Worm (Caenorhabditis elegans) whole organism, young adult: ENCODE results near the gene dhrr-1.
"Not testable (repeated sequence)": the region's sequence is repeated elsewhere in the genome, so short reads cannot be mapped to it uniquely, and the experiment has no call there.

Experiments
- B0261.1 ChIP-seq: sonication (generic microtip); optimal IDR thresholded peaks from 2 replicates; lab custom pipeline; 2016; ENCODE audit warnings: mild to moderate bottlenecking, missing genetic modification characterization, moderate library complexity, missing compliant biosample characterization
- D2030.7 ChIP-seq: fragments of 200-800 bp; sonication (Bioruptor generic); IDR thresholded peaks from 2 replicates; pipeline ENCODE4 v1.3.6; 2022; ENCODE audit warnings: missing genetic modification reagents, missing genetic modification characterization, missing compliant biosample characterization
- F33H1.4 ChIP-seq: fragments of 200-800 bp; sonication (Bioruptor generic); IDR thresholded peaks from 2 replicates; pipeline ENCODE4 v1.3.6; 2022; ENCODE audit warnings: missing genetic modification reagents, missing genetic modification characterization, missing compliant biosample characterization
- F39B2.1 ChIP-seq: fragments of 200-800 bp; sonication (Bioruptor generic); IDR thresholded peaks from 2 replicates; pipeline ENCODE4 v1.3.6; 2022; ENCODE audit warnings: missing genetic modification reagents, missing genetic modification characterization, missing compliant biosample characterization
- F49E8.2 ChIP-seq: sonication (generic microtip); optimal IDR thresholded peaks from 3 replicates; lab custom pipeline; 2017; ENCODE audit warnings: missing genetic modification characterization, mild to moderate bottlenecking, missing compliant biosample characterization, antibody characterized with exemption, moderate library complexity; ENCODE audit not compliant: insufficient read depth
- F52B5.7 ChIP-seq: sonication (generic microtip); optimal IDR thresholded peaks from 2 replicates; lab custom pipeline; 2016; ENCODE audit warnings: mild to moderate bottlenecking, missing genetic modification characterization, missing compliant biosample characterization
- F55B11.4 ChIP-seq: sonication (generic microtip); optimal IDR thresholded peaks from 2 replicates; lab custom pipeline; 2016; ENCODE audit warnings: missing compliant biosample characterization, missing genetic modification characterization, borderline replicate concordance; ENCODE audit not compliant: insufficient read depth
- F57A8.1 ChIP-seq: fragments of 200-800 bp; sonication (Bioruptor generic); optimal IDR thresholded peaks from 2 replicates; lab custom pipeline; 2018; ENCODE audit warnings: mild to moderate bottlenecking, missing genetic modification characterization, moderate library complexity, missing compliant biosample characterization
- Y53G8AR.9 ChIP-seq: fragments of 200-800 bp; sonication (Bioruptor generic); conservative IDR thresholded peaks from 2 replicates; pipeline ENCODE4 v1.3.6; 2022; ENCODE audit warnings: missing genetic modification reagents, missing genetic modification characterization, missing compliant biosample characterization
- Y95B8A.8 ChIP-seq: fragments of 200-800 bp; sonication (Bioruptor generic); IDR thresholded peaks from 2 replicates; pipeline ENCODE4 v1.3.6; 2022; ENCODE audit warnings: missing genetic modification reagents, missing genetic modification characterization, missing compliant biosample characterization
- aptf-2 ChIP-seq: fragments of 200-800 bp; sonication (Bioruptor generic); conservative IDR thresholded peaks from 2 replicates; pipeline ENCODE4 v1.3.6; 2022; ENCODE audit warnings: missing genetic modification reagents, missing genetic modification characterization, missing compliant biosample characterization
- aptf-3 ChIP-seq: fragments of 200-800 bp; sonication (Bioruptor generic); IDR thresholded peaks from 2 replicates; pipeline ENCODE4 v1.3.6; 2022; ENCODE audit warnings: missing genetic modification characterization, missing compliant biosample characterization
- attf-5 ChIP-seq: fragments of 200-800 bp; sonication (Bioruptor generic); optimal IDR thresholded peaks from 2 replicates; lab custom pipeline; 2018; ENCODE audit warnings: mild to moderate bottlenecking, missing genetic modification characterization, missing compliant biosample characterization
- bed-1 ChIP-seq: fragments of 200-800 bp; sonication (Bioruptor generic); IDR thresholded peaks from 2 replicates; pipeline ENCODE4 v1.3.6; 2022; ENCODE audit warnings: missing genetic modification reagents, missing genetic modification characterization, missing compliant biosample characterization
- cebp-1 ChIP-seq, 2 experiments: fragments of 200-800 bp in 1 of 2; sonication (Bioruptor generic) in 1 of 2; sonication (generic microtip) in 1 of 2; IDR thresholded peaks in 1 of 2; optimal IDR thresholded peaks in 1 of 2; 2 replicates each; pipeline versions ENCODE4 v1.3.6 to Lab custom; 2017 to 2022; ENCODE audit warnings: missing compliant biosample characterization in 2 of 2, missing genetic modification characterization in 2 of 2, mild to moderate bottlenecking in 1 of 2, missing genetic modification reagents in 1 of 2, moderate library complexity in 1 of 2
- ceh-91 ChIP-seq: fragments of 200-800 bp; sonication (Bioruptor generic); IDR thresholded peaks from 2 replicates; pipeline ENCODE4 v1.3.6; 2022; ENCODE audit warnings: missing genetic modification reagents, missing genetic modification characterization, missing compliant biosample characterization
- dox-1 ChIP-seq: fragments of 200-800 bp; sonication (Bioruptor generic); IDR thresholded peaks from 2 replicates; pipeline ENCODE4 v1.3.6; 2022; ENCODE audit warnings: missing genetic modification reagents, missing genetic modification characterization, missing compliant biosample characterization
- dpl-1 ChIP-seq: fragments of 150-350 bp; optimal IDR thresholded peaks from 2 replicates; lab custom pipeline; 2014; ENCODE audit warnings: missing biosample characterization, missing genetic modification reagents, missing genetic modification characterization
- efl-1 ChIP-seq: fragments of 150-350 bp; optimal IDR thresholded peaks from 2 replicates; lab custom pipeline; 2014; ENCODE audit warnings: missing biosample characterization, missing genetic modification reagents, missing genetic modification characterization
- ekl-4 ChIP-seq: fragments of 200-800 bp; sonication (Bioruptor generic); IDR thresholded peaks from 2 replicates; pipeline ENCODE4 v1.3.6; 2022; ENCODE audit warnings: missing genetic modification reagents, missing genetic modification characterization, missing compliant biosample characterization
- him-1 ChIP-seq: sonication (generic microtip); optimal IDR thresholded peaks from 2 replicates; lab custom pipeline; 2016; ENCODE audit warnings: missing genotype, missing genetic modification reagents, missing genetic modification characterization, missing compliant biosample characterization
- hlh-12 ChIP-seq: sonication (generic microtip); optimal IDR thresholded peaks from 2 replicates; lab custom pipeline; 2016; ENCODE audit warnings: missing genetic modification characterization, missing compliant biosample characterization
- hmg-1.2 ChIP-seq: fragments of 200-800 bp; sonication (Bioruptor generic); IDR thresholded peaks from 2 replicates; pipeline ENCODE4 v1.3.6; 2022; ENCODE audit warnings: missing genetic modification reagents, missing genetic modification characterization, missing compliant biosample characterization
- lin-35 ChIP-seq, 3 experiments: fragments of 150-350 bp in 2 of 3; sonication (generic microtip) in 1 of 3; optimal IDR thresholded peaks; 2 replicates each; lab custom pipeline; 2014 to 2018; ENCODE audit warnings: missing biosample characterization in 3 of 3, missing genetic modification characterization in 3 of 3, missing genetic modification reagents in 3 of 3
- lin-54 ChIP-seq: fragments of 200-800 bp; sonication (Bioruptor generic); optimal IDR thresholded peaks from 2 replicates; lab custom pipeline; 2018; ENCODE audit warnings: mild to moderate bottlenecking, missing genetic modification characterization, missing compliant biosample characterization
- lsl-1 ChIP-seq: fragments of 200-800 bp; sonication (Bioruptor generic); optimal IDR thresholded peaks from 2 replicates; lab custom pipeline; 2018; ENCODE audit warnings: mild to moderate bottlenecking, missing genetic modification characterization, moderate library complexity, missing compliant biosample characterization
- madf-6 ChIP-seq: fragments of 200-800 bp; sonication (Bioruptor generic); IDR thresholded peaks from 2 replicates; pipeline ENCODE4 v1.3.6; 2022; ENCODE audit warnings: missing genetic modification reagents, missing genetic modification characterization, missing compliant biosample characterization
- mcd-1 ChIP-seq: fragments of 200-800 bp; sonication (Bioruptor generic); IDR thresholded peaks from 2 replicates; pipeline ENCODE4 v1.3.6; 2022; ENCODE audit warnings: missing genetic modification reagents, missing genetic modification characterization, missing compliant biosample characterization
- nfyb-1 ChIP-seq: fragments of 200-800 bp; sonication (Bioruptor generic); IDR thresholded peaks from 2 replicates; pipeline ENCODE4 v1.3.6; 2022; ENCODE audit warnings: missing genetic modification reagents, missing genetic modification characterization, missing compliant biosample characterization
- pbrm-1 ChIP-seq: fragments of 200-800 bp; sonication (Bioruptor generic); IDR thresholded peaks from 2 replicates; pipeline ENCODE4 v1.3.6; 2022; ENCODE audit warnings: missing genetic modification reagents, missing genetic modification characterization, missing compliant biosample characterization
- rcor-1 ChIP-seq: fragments of 200-800 bp; sonication (Bioruptor generic); IDR thresholded peaks from 2 replicates; pipeline ENCODE4 v1.3.6; 2022; ENCODE audit warnings: missing genetic modification reagents, missing genetic modification characterization, missing compliant biosample characterization
- sdz-38 ChIP-seq: sonication (generic microtip); optimal IDR thresholded peaks from 2 replicates; lab custom pipeline; 2016; ENCODE audit warnings: missing genotype, missing genetic modification characterization, missing compliant biosample characterization
- snpc-1.3 ChIP-seq: sonication (generic microtip); optimal IDR thresholded peaks from 2 replicates; lab custom pipeline; 2017; ENCODE audit warnings: missing genetic modification characterization, mild to moderate bottlenecking, missing compliant biosample characterization, antibody characterized with exemption, moderate library complexity, missing genotype, missing genetic modification reagents; ENCODE audit not compliant: insufficient read depth
- snpc-4 ChIP-seq, 5 experiments: fragments of 150-350 bp in 1 of 5; sonication (generic microtip) in 4 of 5; optimal IDR thresholded peaks; 2 replicates each; lab custom pipeline; 2014 to 2018; ENCODE audit warnings: missing genetic modification characterization in 5 of 5, missing biosample characterization in 3 of 5, antibody characterized with exemption in 2 of 5, mild to moderate bottlenecking in 2 of 5, missing compliant biosample characterization in 2 of 5, missing genotype in 2 of 5, moderate library complexity in 2 of 5, missing genetic modification reagents in 1 of 5
- tbp1 ChIP-seq: fragments of 200-800 bp; sonication (Bioruptor generic); optimal IDR thresholded peaks from 2 replicates; lab custom pipeline; 2018; ENCODE audit warnings: mild to moderate bottlenecking, missing genetic modification characterization, missing compliant biosample characterization
- xnd-1 ChIP-seq: sonication (generic microtip); optimal IDR thresholded peaks from 2 replicates; lab custom pipeline; 2016; ENCODE audit warnings: missing genotype, missing genetic modification reagents, missing genetic modification characterization, missing compliant biosample characterization
- zfh-2 ChIP-seq: fragments of 200-800 bp; sonication (Bioruptor generic); conservative IDR thresholded peaks from 2 replicates; pipeline ENCODE4 v1.3.6; 2022; ENCODE audit warnings: missing genetic modification reagents, missing genetic modification characterization, missing compliant biosample characterization
- ztf-18 ChIP-seq: sonication (generic microtip); optimal IDR thresholded peaks from 2 replicates; lab custom pipeline; 2016; ENCODE audit warnings: missing genotype, mild to moderate bottlenecking, missing genetic modification characterization, missing compliant biosample characterization

The dhrr-1 gene

ce11 chrIII:8899767-8900166 is 44.7 kb upstream of the dhrr-1 start (continued):
- TF ChIP-seq hlh-12 (tag; lab: Kevin White, UChicago) (no peak), ztf-18 (peak; percentile 43), ceh-91 (GFP tag; lab: Robert Waterston, UW) (peak; percentile 74), F55B11.4 (tag; lab: Kevin White, UChicago) (no peak), snpc-1.3 (tag; lab: Kevin White, UChicago) (no peak), lsl-1 (GFP tag; lab: Kevin White, UChicago) (peak; percentile 86), aptf-3 (GFP tag; lab: Robert Waterston, UW) (no peak), rcor-1 (GFP tag; lab: Robert Waterston, UW) (no peak), F57A8.1 (GFP tag; lab: Kevin White, UChicago) (no peak), zfh-2 (GFP tag; lab: Robert Waterston, UW) (no peak), xnd-1 (tag; lab: Kevin White, UChicago) (peak; percentile 73), F49E8.2 (no peak), him-1 (tag; lab: Kevin White, UChicago) (peak; percentile 16), aptf-2 (no peak), Y95B8A.8 (GFP tag; lab: Robert Waterston, UW) (0 out of 2 replicates have a peak, but pooled peaks have one; percentile 5), dpl-1 (GFP tag; lab: Kevin White, UChicago) (peak; percentile 73), sdz-38 (no peak), efl-1 (peak; percentile 83), F52B5.7 (tag; lab: Kevin White, UChicago) (no peak), B0261.1 (tag; lab: Kevin White, UChicago) (no peak), lin-35 (GFP tag; optimal IDR thresholded peaks at IDR 0.05; lab: Kevin White, UChicago) (peak in 1 of 3 experiments; percentile 1), bed-1 (GFP tag; lab: Robert Waterston, UW) (no peak), nfyb-1 (peak; percentile 56; the same call in 1 of the 2 replicates), attf-5 (GFP tag; lab: Kevin White, UChicago) (peak; percentile 31)

- TF ChIP-seq nfyb-1: 0 out of 2 replicates have a peak, but pooled peaks have one; percentile 11
- TF ChIP-seq madf-6 (GFP tag; lab: Robert Waterston, UW): peak; percentile 69
- TF ChIP-seq snpc-4 (GFP tag; optimal IDR thresholded peaks at IDR 0.05; lab: Kevin White, UChicago); cebp-1 (GFP tag; IDR thresholded peaks at IDR 0.05; lab: Robert Waterston, UW): not testable (repeated sequence)
- TF ChIP-seq snpc-4 (tag; optimal IDR thresholded peaks at IDR 0.05; lab: Kevin White, UChicago): peak in 1 of 4 experiments; percentile 39
- TF ChIP-seq rcor-1 (GFP tag; lab: Robert Waterston, UW): peak; percentile 42; the same call in 1 of the 2 replicates
- peak; percentile 69 for TF ChIP-seq F33H1.4
- TF ChIP-seq mcd-1 (GFP tag; lab: Robert Waterston, UW): peak; percentile 56
- peak; percentile 3 for TF ChIP-seq cebp-1 (tag; optimal IDR thresholded peaks at IDR 0.05; lab: Kevin White, UChicago)
- peak; percentile 79 for TF ChIP-seq ekl-4 (GFP tag; lab: Robert Waterston, UW)
- peak; percentile 12 for TF ChIP-seq lsl-1 (GFP tag; lab: Kevin White, UChicago)
- peak; percentile 39; the same call in 1 of the 2 replicates for TF ChIP-seq D2030.7 (GFP tag; lab: Robert Waterston, UW)
- TF ChIP-seq hmg-1.2 (GFP tag; lab: Robert Waterston, UW): 0 out of 2 replicates have a peak, but pooled peaks have one; percentile 42
- peak; percentile 21 for TF ChIP-seq lin-54 (GFP tag; lab: Kevin White, UChicago)
- TF ChIP-seq dox-1 (GFP tag; lab: Robert Waterston, UW): peak; percentile 81
- 0 out of 2 replicates have a peak, but pooled peaks have one; percentile 45 for TF ChIP-seq Y53G8AR.9 (GFP tag; lab: Robert Waterston, UW)
- peak; percentile 55; the same call in 1 of the 2 replicates for TF ChIP-seq aptf-2
- TF ChIP-seq F39B2.1 (GFP tag; lab: Robert Waterston, UW): peak; percentile 99
- TF ChIP-seq tbp1 (GFP tag; lab: Kevin White, UChicago): peak; percentile 39
- TF ChIP-seq pbrm-1 (GFP tag; lab: Robert Waterston, UW): peak; percentile 90
Measured at ce11 chrIII:8901078-8901477, 43.4 kb upstream of the dhrr-1 start.
